Worm (Caenorhabditis elegans) whole organism, L2 larva: Measurements from ENCODE around the gene F38B7.17.

Experiments used
- alr-1 ChIP-seq: fragments of 150-350 bp; optimal IDR thresholded peaks from 2 replicates; lab custom pipeline; 2014; ENCODE audit warnings: missing biosample characterization, missing genetic modification characterization
- ama-1 ChIP-seq: fragments of 150-350 bp; optimal IDR thresholded peaks from 2 replicates; lab custom pipeline; 2018; ENCODE audit warnings: inconsistent platforms
- egl-27 ChIP-seq: sonication (generic microtip); optimal IDR thresholded peaks from 3 replicates; lab custom pipeline; 2017; ENCODE audit warnings: missing biosample characterization, missing genetic modification reagents, missing genetic modification characterization
- elt-3 ChIP-seq: sonication (generic microtip); optimal IDR thresholded peaks from 2 replicates; lab custom pipeline; 2017; ENCODE audit warnings: missing biosample characterization, missing genetic modification characterization
- lsy-2 ChIP-seq, 2 experiments: fragments of 150-350 bp in 1 of 2; sonication (generic microtip) in 1 of 2; optimal IDR thresholded peaks; 2 replicates each; lab custom pipeline; 2014 to 2017; ENCODE audit warnings: missing biosample characterization in 2 of 2, missing genetic modification characterization in 2 of 2
- mdl-1 ChIP-seq, 2 experiments: fragments of 150-350 bp in 1 of 2; sonication (generic microtip) in 1 of 2; optimal IDR thresholded peaks; 2 replicates each; lab custom pipeline; 2017; ENCODE audit warnings: missing biosample characterization in 2 of 2, missing genetic modification characterization in 2 of 2
- snpc-4 ChIP-seq: fragments of 150-350 bp; optimal IDR thresholded peaks from 2 replicates; lab custom pipeline; 2014; ENCODE audit warnings: missing biosample characterization, missing genetic modification characterization
- unc-39 ChIP-seq: fragments of 150-350 bp; optimal IDR thresholded peaks from 2 replicates; lab custom pipeline; 2014; ENCODE audit warnings: missing biosample characterization, missing genetic modification characterization
- ztf-11 ChIP-seq: sonication (generic microtip); optimal IDR thresholded peaks from 2 replicates; lab custom pipeline; 2017; ENCODE audit warnings: missing biosample characterization, missing genetic modification characterization

DNA sequence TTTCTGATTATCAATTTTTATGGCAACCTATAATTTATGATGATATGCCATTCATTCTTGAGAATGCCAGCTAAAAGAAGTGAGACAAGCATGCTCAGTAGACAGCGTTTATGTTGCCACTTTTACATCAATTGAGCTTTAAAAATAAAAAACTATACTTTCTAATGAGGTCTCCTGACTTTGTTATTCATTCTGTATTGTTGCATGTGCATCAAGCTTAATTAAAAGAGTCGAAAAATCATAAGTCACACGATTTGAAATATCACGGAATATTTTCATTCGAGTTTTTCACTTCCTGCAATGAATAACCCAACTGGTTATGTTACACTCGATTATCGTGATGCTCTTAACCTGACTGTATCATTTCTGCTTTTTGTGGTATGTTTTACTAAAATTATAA lies 13.9 kb upstream of the F38B7.17 start, which contains the start of gene srx-86:
- TF ChIP-seq egl-27 (tag; lab: Kevin White, UChicago) = no peak
- no peak for TF ChIP-seq ztf-11 (tag; lab: Kevin White, UChicago)
- no peak for TF ChIP-seq snpc-4 (tag; lab: Kevin White, UChicago)
- TF ChIP-seq unc-39 (tag; lab: Kevin White, UChicago) = no peak
- TF ChIP-seq alr-1 (tag; lab: Kevin White, UChicago) = no peak
- no peak for TF ChIP-seq lsy-2 (tag; optimal IDR thresholded peaks at IDR 0.05; lab: Kevin White, UChicago)
- no peak for TF ChIP-seq ama-1 (lab: Kevin White, UChicago)
- TF ChIP-seq elt-3 (tag; lab: Kevin White, UChicago) = no peak
- no peak for TF ChIP-seq mdl-1 (tag; optimal IDR thresholded peaks at IDR 0.05; lab: Kevin White, UChicago)
